Fruit fly (Drosophila melanogaster) whole organism, prepupa: ENCODE results near the gene CG14883.

Experiments
- Blimp-1 ChIP-seq: fragments of 200-800 bp; sonication (Bioruptor generic); optimal IDR thresholded peaks from 3 replicates; lab custom pipeline; 2017; ENCODE audit warnings: missing biosample characterization, missing genetic modification characterization, mild to moderate bottlenecking, moderate library complexity, missing genetic modification reagents
- CG6854 ChIP-seq: fragments of 200-800 bp; sonication (Bioruptor generic); optimal IDR thresholded peaks from 2 replicates; lab custom pipeline; 2017; ENCODE audit warnings: missing biosample characterization, mild to moderate bottlenecking, missing genetic modification characterization
- Hr4 ChIP-seq: fragments of 200-800 bp; sonication (Bioruptor generic); optimal IDR thresholded peaks from 3 replicates; lab custom pipeline; 2016; ENCODE audit warnings: missing biosample characterization, missing genetic modification characterization
- Lpt ChIP-seq: fragments of 200-800 bp; sonication (Bioruptor generic); optimal IDR thresholded peaks from 3 replicates; lab custom pipeline; 2016; ENCODE audit warnings: missing biosample characterization, missing genetic modification characterization
- Sox14 ChIP-seq: fragments of 200-800 bp; sonication (Bioruptor generic); optimal IDR thresholded peaks from 3 replicates; lab custom pipeline; 2016; ENCODE audit warnings: missing biosample characterization, missing genetic modification characterization
- Sox15 ChIP-seq: fragments of 200-800 bp; sonication (Bioruptor generic); optimal IDR thresholded peaks from 3 replicates; lab custom pipeline; 2016; ENCODE audit warnings: missing biosample characterization, missing genetic modification characterization
- dsx ChIP-seq: fragments of 200-800 bp; optimal IDR thresholded peaks from 3 replicates; lab custom pipeline; 2019; ENCODE audit warnings: missing biosample characterization, mild to moderate bottlenecking, missing genetic modification characterization, moderate library complexity; ENCODE audit not compliant: poor library complexity, severe bottlenecking
- fd85E ChIP-seq: fragments of 200-800 bp; sonication (Bioruptor generic); optimal IDR thresholded peaks from 3 replicates; lab custom pipeline; 2016; ENCODE audit warnings: missing biosample characterization, missing genetic modification characterization
- spab ChIP-seq: fragments of 200-800 bp; sonication (Bioruptor generic); optimal IDR thresholded peaks from 2 replicates; lab custom pipeline; 2017; ENCODE audit warnings: missing biosample characterization, mild to moderate bottlenecking, missing genetic modification characterization, missing genetic modification reagents
- ss ChIP-seq, 2 experiments: fragments of 200-800 bp; sonication (Bioruptor generic); optimal IDR thresholded peaks; 2 replicates in 1 of 2; 3 replicates in 1 of 2; lab custom pipeline; 2017 to 2018; ENCODE audit warnings: mild to moderate bottlenecking in 2 of 2, missing biosample characterization in 2 of 2, missing genetic modification characterization in 2 of 2, moderate library complexity in 1 of 2
- topi ChIP-seq: fragments of 200-800 bp; sonication (Bioruptor generic); optimal IDR thresholded peaks from 3 replicates; lab custom pipeline; 2016; ENCODE audit warnings: missing biosample characterization, missing genetic modification characterization

dm6 chr3R:16482276-16482675 lies 26.4 kb downstream of the CG14883 start, which contains the start of gene Sdhaf3:
- no peak for TF ChIP-seq topi (GFP tag; lab: Kevin White, UChicago)
- TF ChIP-seq CG6854 = no peak
- no peak for TF ChIP-seq dsx (GFP tag; lab: Kevin White, UChicago)
- no peak for TF ChIP-seq spab
- no peak for TF ChIP-seq Blimp-1 (GFP tag; lab: Kevin White, UChicago)
- no peak for TF ChIP-seq Sox15 (GFP tag; lab: Kevin White, UChicago)
- no peak for TF ChIP-seq Lpt (GFP tag; lab: Kevin White, UChicago)
- TF ChIP-seq fd85E (GFP tag; lab: Kevin White, UChicago) = no peak
- no peak for TF ChIP-seq Sox14
- TF ChIP-seq ss (GFP tag; optimal IDR thresholded peaks at IDR 0.05; lab: Kevin White, UChicago) = no peak
- no peak for TF ChIP-seq Hr4 (GFP tag; lab: Kevin White, UChicago)
